Worm (Caenorhabditis elegans): ENCODE results near the gene T07A5.7.

T07A5.7 gene

DNA sequence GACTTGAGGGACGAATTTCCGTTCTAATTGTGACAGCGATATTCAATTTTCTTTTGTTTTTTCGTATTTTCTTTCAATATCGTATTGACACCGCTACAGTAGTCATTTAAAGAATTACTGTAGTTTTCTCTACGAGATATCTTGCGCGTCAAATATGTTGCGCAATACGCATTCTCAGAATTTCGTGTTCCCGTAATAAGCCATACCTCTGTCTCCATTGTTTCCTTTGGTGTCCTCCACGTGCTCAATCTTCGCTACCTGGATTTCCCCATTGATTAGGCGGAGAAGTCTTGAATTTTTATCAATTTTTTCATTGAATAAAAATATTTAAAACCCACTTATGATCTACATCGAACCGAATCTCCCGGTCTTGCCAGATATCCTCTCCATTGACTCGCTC, 49.7 kb downstream of the T07A5.7 start:
- TF ChIP-seq sem-2 (GFP tag; optimal IDR thresholded peaks at IDR 0.05): no peak
- TF ChIP-seq zip-8 (tag; optimal IDR thresholded peaks at IDR 0.05): peak; percentile 49

DNA sequence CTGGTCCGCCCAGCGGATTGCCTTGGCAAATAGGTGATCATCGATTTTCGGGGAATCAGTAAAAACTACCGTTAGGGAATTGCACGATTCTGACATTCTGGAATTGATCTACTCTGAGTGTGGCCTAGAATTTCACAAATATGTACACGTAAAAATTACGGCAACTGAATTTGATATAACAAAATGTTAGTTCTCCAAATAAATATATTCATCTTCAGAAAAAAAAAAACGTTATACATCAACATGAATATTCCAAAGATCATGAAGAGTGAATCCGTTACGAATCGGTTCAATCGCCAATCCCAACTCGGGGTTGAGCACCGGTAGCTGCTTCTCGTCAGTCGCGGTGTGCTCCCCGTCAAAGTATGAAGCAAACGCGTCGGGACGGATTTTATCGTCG, 52.3 kb downstream of the T07A5.7 start, which contains the start of gene rip-1:
Gene rip-1, minus strand, starts transcription at position 101 of the 400 bp plus-strand sequence.
- TF ChIP-seq bed-3 (GFP tag; optimal IDR thresholded peaks at IDR 0.05): no peak
- TF ChIP-seq lsy-2 (tag; optimal IDR thresholded peaks at IDR 0.05): no peak
- no peak for TF ChIP-seq sptf-1 (tag; optimal IDR thresholded peaks at IDR 0.05)
- TF ChIP-seq unc-39 (tag; optimal IDR thresholded peaks at IDR 0.05): no peak
- no peak for TF ChIP-seq nhr-237 (tag; optimal IDR thresholded peaks at IDR 0.05)
- TF ChIP-seq nhr-12 (tag; optimal IDR thresholded peaks at IDR 0.05): no peak
- no peak for TF ChIP-seq lin-32 (GFP tag; optimal IDR thresholded peaks at IDR 0.05)
- no peak for TF ChIP-seq mls-2 (tag; optimal IDR thresholded peaks at IDR 0.05)
- TF ChIP-seq ces-1 (GFP tag; optimal IDR thresholded peaks at IDR 0.05): no peak
- no peak for TF ChIP-seq cnd-1 (tag; optimal IDR thresholded peaks at IDR 0.05)
- TF ChIP-seq nhr-28 (tag; optimal IDR thresholded peaks at IDR 0.05): no peak
- no peak for TF ChIP-seq sem-2 (GFP tag; optimal IDR thresholded peaks at IDR 0.05)
- no peak for TF ChIP-seq elt-1 (tag; optimal IDR thresholded peaks at IDR 0.05; ENCODE audit: borderline replicate concordance, insufficient read depth)
- no peak for TF ChIP-seq hlh-1 (tag; optimal IDR thresholded peaks at IDR 0.05)
- no peak for TF ChIP-seq flh-1 (GFP tag; optimal IDR thresholded peaks at IDR 0.05)
- no peak for TF ChIP-seq unc-120 (tag; optimal IDR thresholded peaks at IDR 0.05; ENCODE audit: poor library complexity, severe bottlenecking)
- no peak for TF ChIP-seq ceh-83 (GFP tag; optimal IDR thresholded peaks at IDR 0.05)
- TF ChIP-seq nhr-76 (tag; optimal IDR thresholded peaks at IDR 0.05): no peak
- TF ChIP-seq drap-1 (GFP tag; optimal IDR thresholded peaks at IDR 0.05): no peak
